Worm (Caenorhabditis elegans) whole organism, L4 larva: ENCODE data around the gene smf-3.

Source experiments
- aly-2 ChIP-seq: sonication (generic microtip); optimal IDR thresholded peaks from 2 replicates; lab custom pipeline; 2018; ENCODE audit warnings: missing biosample characterization, missing genetic modification characterization
- fkh-10 ChIP-seq: fragments of 150-350 bp; optimal IDR thresholded peaks from 2 replicates; lab custom pipeline; 2014; ENCODE audit warnings: missing biosample characterization, missing genetic modification reagents, missing genetic modification characterization

- TF ChIP-seq fkh-10 (GFP tag; lab: Kevin White, UChicago): no peak
- TF ChIP-seq aly-2 (tag; lab: Kevin White, UChicago): no peak
Observed at ce11 chrIV:2606572-2606971, 12.1 kb upstream of the smf-3 start.
